Fruit fly (Drosophila melanogaster): Measurements from ENCODE around the gene Best2.

The Best2 gene

DNA sequence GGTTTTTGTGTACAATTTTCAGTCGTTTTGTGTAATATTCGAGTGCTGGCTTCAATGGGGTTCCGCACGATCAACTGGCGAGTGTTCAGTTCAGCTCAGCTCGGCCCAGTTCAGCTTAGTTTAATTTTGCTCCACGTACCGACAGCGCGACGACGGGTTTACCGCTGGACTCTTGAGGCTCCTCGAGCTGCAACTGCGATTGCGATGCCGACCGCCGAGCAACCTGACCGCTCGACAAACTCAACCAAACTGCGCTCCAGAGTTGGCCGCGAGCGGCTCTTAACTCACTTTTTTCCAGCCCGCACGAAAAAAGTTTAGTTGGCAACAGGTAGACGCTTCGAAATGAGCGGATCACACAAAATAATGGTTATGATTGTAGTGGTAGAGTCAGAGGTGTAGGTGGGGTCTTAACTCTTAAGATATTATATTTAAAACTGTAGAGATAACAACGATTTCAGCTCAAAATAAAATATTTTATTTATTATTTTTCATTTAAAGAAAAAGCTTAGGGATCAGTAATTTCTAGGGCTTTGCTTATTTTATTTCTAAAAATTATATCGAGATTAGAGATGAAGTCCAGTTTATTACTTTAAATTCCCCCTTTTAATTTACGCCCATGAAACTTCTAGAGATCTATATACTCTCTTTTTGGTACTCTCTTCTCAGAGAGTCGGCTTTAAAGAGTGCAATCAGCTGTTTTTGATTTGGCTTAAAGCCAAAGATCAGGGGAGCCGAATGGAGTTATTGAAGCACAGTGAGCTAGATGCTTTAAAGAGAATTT lies at the start of gene Best2:
Gene Best2, minus strand, starts transcription at position 258 of the 781 bp plus-strand sequence.
- no peak for TF ChIP-seq pan (optimal IDR thresholded peaks at IDR 0.05)
- no peak for TF ChIP-seq Dll (optimal IDR thresholded peaks at IDR 0.05)
- TF ChIP-seq psq (optimal IDR thresholded peaks at IDR 0.05) = no peak
- no peak for TF ChIP-seq EcR (GFP tag; optimal IDR thresholded peaks at IDR 0.05)
- no peak for TF ChIP-seq CG8478 (optimal IDR thresholded peaks at IDR 0.05)
- TF ChIP-seq usp (GFP tag; optimal IDR thresholded peaks at IDR 0.05) = no peak

DNA sequence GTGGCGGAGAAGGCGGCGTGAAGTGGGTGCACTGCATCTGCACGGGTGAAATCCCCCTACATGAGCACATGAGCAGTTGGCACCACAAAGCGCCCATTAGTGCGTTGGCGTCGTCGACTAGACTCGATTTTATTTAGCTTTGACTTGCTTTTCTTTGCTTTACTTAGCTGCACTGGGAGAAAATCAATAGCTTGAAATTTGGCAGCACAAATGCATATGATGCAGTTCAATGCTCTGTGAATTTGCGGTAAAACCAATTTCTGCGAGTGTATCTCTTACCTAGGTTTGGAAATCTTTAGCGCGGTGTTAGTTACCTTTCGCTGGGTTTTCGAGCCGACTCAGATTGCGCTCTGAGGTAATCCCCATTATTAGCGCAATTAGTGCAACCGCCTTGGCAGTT lies 48.4 kb upstream of the Best2 start:
- no peak for TF ChIP-seq psq (optimal IDR thresholded peaks at IDR 0.05)
- no peak for TF ChIP-seq CG8478 (optimal IDR thresholded peaks at IDR 0.05)
- TF ChIP-seq Dll (optimal IDR thresholded peaks at IDR 0.05) = no peak
- TF ChIP-seq EcR (GFP tag; optimal IDR thresholded peaks at IDR 0.05) = no peak
- no peak for TF ChIP-seq usp (GFP tag; optimal IDR thresholded peaks at IDR 0.05)
- no peak for TF ChIP-seq pan (optimal IDR thresholded peaks at IDR 0.05)

DNA sequence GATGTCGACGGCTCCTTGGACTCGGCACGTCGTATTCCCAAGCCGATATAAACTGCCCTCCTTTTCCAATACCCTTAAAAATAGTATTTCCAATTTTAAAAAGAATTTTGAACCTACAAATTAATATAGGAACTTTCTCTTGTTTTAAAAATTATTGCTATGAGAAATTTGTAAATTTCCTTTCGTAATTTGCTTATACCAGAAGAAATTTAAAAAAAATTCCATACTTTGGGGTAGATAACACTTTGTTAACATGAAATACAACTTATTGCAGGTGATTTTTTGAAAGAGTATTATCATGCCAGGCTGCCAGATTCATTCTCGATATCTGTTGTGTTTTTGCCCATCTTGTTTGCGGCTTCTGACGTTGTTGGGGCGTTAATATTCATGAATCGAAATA lies 46.0 kb upstream of the Best2 start:
- TF ChIP-seq EcR (GFP tag; optimal IDR thresholded peaks at IDR 0.05) (no peak), CG8478 (optimal IDR thresholded peaks at IDR 0.05) (no peak), usp (GFP tag; optimal IDR thresholded peaks at IDR 0.05) (no peak), pan (optimal IDR thresholded peaks at IDR 0.05) (no peak), psq (optimal IDR thresholded peaks at IDR 0.05) (no peak), Dll (optimal IDR thresholded peaks at IDR 0.05) (no peak)

DNA sequence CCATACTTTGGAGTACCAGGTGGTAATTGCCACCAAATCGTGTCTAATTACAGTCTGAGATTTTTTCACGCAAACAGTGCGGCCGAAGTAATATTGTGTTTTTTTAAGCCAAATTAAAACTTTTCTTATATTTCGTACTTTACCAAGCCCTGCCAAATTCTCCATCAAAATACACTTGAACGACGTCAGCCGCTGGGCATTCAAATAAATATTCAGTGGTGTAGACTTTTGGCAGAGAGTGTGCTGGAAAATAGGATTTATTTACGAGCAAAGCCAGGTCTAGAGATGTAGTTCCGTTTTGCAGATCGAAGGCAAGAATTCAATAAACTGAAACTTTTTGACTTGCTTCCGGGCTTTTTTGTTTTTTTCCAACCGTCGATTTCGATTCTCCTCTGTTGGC lies 40.1 kb upstream of the Best2 start:
- no peak for TF ChIP-seq CG8478 (optimal IDR thresholded peaks at IDR 0.05)
- no peak for TF ChIP-seq Dll (optimal IDR thresholded peaks at IDR 0.05)
- no peak for TF ChIP-seq psq (optimal IDR thresholded peaks at IDR 0.05)
- TF ChIP-seq EcR (GFP tag; optimal IDR thresholded peaks at IDR 0.05) = no peak
- TF ChIP-seq pan (optimal IDR thresholded peaks at IDR 0.05) = no peak
- no peak for TF ChIP-seq usp (GFP tag; optimal IDR thresholded peaks at IDR 0.05)

DNA sequence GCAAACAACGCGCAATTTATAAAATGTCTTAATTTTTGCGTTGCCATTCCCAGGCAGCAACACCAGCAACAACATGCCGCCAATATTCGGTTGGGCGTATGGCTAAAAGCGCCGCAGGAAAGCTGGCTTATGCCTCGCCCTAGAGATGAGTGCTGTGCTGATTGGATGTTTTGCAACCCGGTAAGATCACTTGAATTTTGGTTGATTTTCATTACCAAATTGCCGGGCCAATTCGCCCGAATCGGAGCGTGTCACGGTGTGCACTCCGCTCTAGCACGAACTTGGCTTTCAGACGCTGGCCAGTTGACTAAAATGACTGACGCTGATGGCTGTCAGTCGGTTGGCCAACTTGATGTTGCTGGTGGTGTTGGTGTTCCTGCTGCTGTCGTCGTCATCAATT lies 28.9 kb upstream of the Best2 start:
- TF ChIP-seq Dll (optimal IDR thresholded peaks at IDR 0.05) (no peak), pan (optimal IDR thresholded peaks at IDR 0.05) (no peak), CG8478 (optimal IDR thresholded peaks at IDR 0.05) (no peak), EcR (GFP tag; optimal IDR thresholded peaks at IDR 0.05) (no peak), usp (GFP tag; optimal IDR thresholded peaks at IDR 0.05) (no peak), psq (optimal IDR thresholded peaks at IDR 0.05) (no peak)

DNA sequence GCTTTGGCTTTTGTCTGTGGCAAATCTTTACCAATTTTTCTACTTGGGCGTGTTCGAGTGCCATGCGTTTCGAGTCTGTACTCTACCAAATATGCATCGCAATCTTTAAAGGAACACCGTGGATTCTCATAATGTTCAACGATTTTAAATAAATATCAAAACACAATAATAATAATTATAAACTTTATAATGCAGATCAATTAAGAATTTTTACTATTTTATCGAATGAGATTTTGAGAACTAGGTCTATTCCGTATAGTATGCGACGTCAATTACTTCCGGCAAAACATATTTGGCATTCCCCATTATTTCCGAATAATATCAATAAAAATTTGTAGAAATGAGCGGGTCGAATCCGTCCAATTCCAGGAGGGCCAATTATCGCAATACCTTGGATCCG lies 19.0 kb upstream of the Best2 start, which contains the start of gene CG43168:
Gene CG43168, plus strand, starts transcription at position 301 of the 400 bp plus-strand sequence.
- TF ChIP-seq Dll (optimal IDR thresholded peaks at IDR 0.05) (no peak), usp (GFP tag; optimal IDR thresholded peaks at IDR 0.05) (no peak), EcR (GFP tag; optimal IDR thresholded peaks at IDR 0.05) (no peak), psq (optimal IDR thresholded peaks at IDR 0.05) (no peak), CG8478 (optimal IDR thresholded peaks at IDR 0.05) (no peak), pan (optimal IDR thresholded peaks at IDR 0.05) (no peak)

DNA sequence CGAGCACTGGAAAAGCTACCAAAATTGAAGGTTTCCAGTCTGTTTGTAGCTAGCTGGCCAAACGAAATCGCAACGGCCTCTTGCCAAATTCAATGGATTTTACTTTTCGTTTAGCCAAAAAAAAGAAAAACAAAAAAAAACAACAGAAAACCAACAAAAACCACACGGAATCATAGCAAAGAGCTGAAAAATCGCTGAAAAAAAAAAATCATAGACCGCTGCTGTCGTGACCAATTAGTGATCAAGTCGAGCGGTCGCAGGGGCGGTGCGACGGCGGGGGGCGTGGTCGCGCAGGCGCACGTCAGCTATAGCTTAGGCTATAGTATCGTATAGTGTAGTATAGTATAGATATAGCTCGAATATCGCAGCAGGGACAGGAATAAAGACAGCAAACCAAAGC lies 18.5 kb upstream of the Best2 start:
- TF ChIP-seq usp (GFP tag; optimal IDR thresholded peaks at IDR 0.05) (no peak), CG8478 (optimal IDR thresholded peaks at IDR 0.05) (no peak), pan (optimal IDR thresholded peaks at IDR 0.05) (no peak), Dll (optimal IDR thresholded peaks at IDR 0.05) (no peak), psq (optimal IDR thresholded peaks at IDR 0.05) (no peak), EcR (GFP tag; optimal IDR thresholded peaks at IDR 0.05) (no peak)

DNA sequence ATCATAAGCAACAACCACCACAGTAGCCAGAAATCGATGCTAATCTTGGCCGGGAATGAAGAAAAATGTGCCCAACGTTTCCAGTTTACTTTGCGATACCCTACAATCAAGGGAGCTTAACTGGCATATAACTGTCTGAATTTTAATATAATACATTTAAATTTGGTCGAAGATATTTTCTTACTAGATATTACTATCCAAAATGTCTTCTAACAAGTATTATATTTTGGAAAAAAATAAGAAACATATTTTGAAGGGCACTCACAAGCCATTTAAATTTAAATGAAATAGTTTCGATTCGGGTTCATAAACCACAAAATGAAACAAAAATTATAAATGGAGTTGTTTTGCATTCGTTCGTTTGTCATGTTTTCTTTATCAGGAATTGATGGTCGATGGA lies 13.8 kb upstream of the Best2 start:
- TF ChIP-seq EcR (GFP tag; optimal IDR thresholded peaks at IDR 0.05) (no peak), pan (optimal IDR thresholded peaks at IDR 0.05) (no peak), psq (optimal IDR thresholded peaks at IDR 0.05) (no peak)

DNA sequence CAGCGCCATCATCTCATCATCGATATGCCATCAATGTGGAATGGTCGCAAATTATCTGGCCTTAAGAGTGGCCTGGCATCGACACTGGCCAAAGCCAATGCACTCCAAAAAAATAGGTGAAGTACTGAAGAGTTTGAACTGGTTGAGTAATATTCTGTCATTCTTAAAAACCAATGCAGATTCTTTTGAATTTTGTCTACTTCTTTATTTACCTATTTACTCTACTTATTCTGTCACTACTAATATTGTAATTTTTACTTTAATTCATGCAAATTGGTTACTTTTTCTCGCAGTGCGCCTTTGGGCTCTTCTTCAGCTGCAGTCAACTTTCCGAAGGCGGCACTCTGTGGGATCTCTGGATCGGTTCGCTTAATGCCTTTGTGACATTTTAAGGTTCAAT lies 12.5 kb upstream of the Best2 start:
- TF ChIP-seq psq (optimal IDR thresholded peaks at IDR 0.05) (no peak), EcR (GFP tag; optimal IDR thresholded peaks at IDR 0.05) (no peak), pan (optimal IDR thresholded peaks at IDR 0.05) (no peak), Dll (optimal IDR thresholded peaks at IDR 0.05) (no peak), usp (GFP tag; optimal IDR thresholded peaks at IDR 0.05) (no peak), CG8478 (optimal IDR thresholded peaks at IDR 0.05) (no peak)

DNA sequence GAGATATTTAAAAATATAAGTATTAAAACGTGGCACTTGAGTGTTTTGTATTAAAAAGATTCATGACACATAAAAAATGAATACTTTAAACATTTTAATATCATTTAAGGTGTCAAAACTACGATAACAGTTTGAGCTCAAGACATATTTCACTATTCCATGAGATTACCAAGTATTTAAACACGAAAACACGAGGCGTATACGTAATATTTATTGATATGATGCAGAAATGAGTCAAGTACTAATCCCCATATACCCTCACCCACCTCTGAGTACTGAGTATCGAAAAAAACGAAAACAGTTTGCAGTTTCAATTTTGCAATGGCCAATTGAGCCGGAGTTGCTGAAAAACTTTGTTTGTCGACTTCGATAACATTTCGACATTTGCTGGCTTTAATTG lies 11.6 kb upstream of the Best2 start:
- TF ChIP-seq CG8478 (optimal IDR thresholded peaks at IDR 0.05) (no peak), psq (optimal IDR thresholded peaks at IDR 0.05) (no peak), usp (GFP tag; optimal IDR thresholded peaks at IDR 0.05) (no peak), EcR (GFP tag; optimal IDR thresholded peaks at IDR 0.05) (no peak), pan (optimal IDR thresholded peaks at IDR 0.05) (no peak)

DNA sequence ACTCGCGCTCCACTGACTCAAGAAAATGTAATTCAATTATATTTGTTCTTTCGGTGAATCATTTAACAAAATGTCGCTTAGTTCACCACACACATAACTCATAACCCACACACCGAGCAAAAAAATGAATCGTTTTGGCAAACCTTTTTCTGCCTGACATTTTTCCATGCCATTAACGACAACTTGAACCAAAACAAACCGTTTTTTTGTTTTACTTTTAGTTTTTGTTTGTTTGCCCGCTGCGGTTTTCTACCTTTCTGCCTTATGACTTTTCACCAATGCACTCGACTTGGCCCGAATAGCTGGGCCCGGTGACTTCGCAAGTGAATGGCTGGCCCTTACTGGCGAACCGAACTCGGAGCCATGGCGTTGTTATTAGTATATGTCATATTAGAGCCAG lies 11.0 kb upstream of the Best2 start:
- TF ChIP-seq Dll (optimal IDR thresholded peaks at IDR 0.05) (no peak), CG8478 (optimal IDR thresholded peaks at IDR 0.05) (no peak), EcR (GFP tag; optimal IDR thresholded peaks at IDR 0.05) (no peak), psq (optimal IDR thresholded peaks at IDR 0.05) (no peak)

DNA sequence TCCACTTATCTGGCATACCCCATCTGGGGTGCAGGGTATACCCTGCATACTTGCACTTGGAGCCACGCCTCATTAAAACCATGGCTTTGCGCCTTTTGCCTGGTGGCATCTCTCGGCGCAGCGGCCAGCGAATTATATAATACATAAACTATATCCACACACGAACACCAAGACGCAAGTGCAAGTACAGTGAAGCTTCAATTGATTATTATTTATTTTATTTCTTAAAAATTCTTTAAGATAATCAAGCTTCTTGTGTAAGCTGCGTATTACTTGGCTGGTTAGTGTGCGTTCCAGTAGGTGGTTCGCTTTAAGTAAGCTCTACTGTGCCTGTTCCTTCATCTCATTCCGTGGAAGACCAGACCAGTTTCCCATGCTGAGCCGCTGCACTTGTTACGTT lies 9.9 kb upstream of the Best2 start:
- TF ChIP-seq psq (optimal IDR thresholded peaks at IDR 0.05) (no peak), usp (GFP tag; optimal IDR thresholded peaks at IDR 0.05) (no peak), pan (optimal IDR thresholded peaks at IDR 0.05) (no peak), Dll (optimal IDR thresholded peaks at IDR 0.05) (no peak), CG8478 (optimal IDR thresholded peaks at IDR 0.05) (no peak), EcR (GFP tag; optimal IDR thresholded peaks at IDR 0.05) (no peak)
